Worm (Caenorhabditis elegans) whole organism, young adult: ENCODE measurements around the gene F13H8.8.

ENCODE experiments used
- B0336.3 ChIP-seq: fragments of 200-800 bp; sonication (Bioruptor generic); IDR thresholded peaks from 2 replicates; pipeline ENCODE4 v1.3.6; 2022; ENCODE audit warnings: missing genetic modification characterization, missing compliant biosample characterization
- D2030.7 ChIP-seq: fragments of 200-800 bp; sonication (Bioruptor generic); IDR thresholded peaks from 2 replicates; pipeline ENCODE4 v1.3.6; 2022; ENCODE audit warnings: missing genetic modification reagents, missing genetic modification characterization, missing compliant biosample characterization
- F49E8.2 ChIP-seq: sonication (generic microtip); optimal IDR thresholded peaks from 3 replicates; lab custom pipeline; 2017; ENCODE audit warnings: missing genetic modification characterization, mild to moderate bottlenecking, missing compliant biosample characterization, antibody characterized with exemption, moderate library complexity; ENCODE audit not compliant: insufficient read depth
- F52B5.7 ChIP-seq: sonication (generic microtip); optimal IDR thresholded peaks from 2 replicates; lab custom pipeline; 2016; ENCODE audit warnings: mild to moderate bottlenecking, missing genetic modification characterization, missing compliant biosample characterization
- F57A8.1 ChIP-seq: fragments of 200-800 bp; sonication (Bioruptor generic); optimal IDR thresholded peaks from 2 replicates; lab custom pipeline; 2018; ENCODE audit warnings: mild to moderate bottlenecking, missing genetic modification characterization, moderate library complexity, missing compliant biosample characterization
- F57C9.4 ChIP-seq: sonication (generic microtip); optimal IDR thresholded peaks from 2 replicates; lab custom pipeline; 2017; ENCODE audit warnings: mild to moderate bottlenecking, missing genetic modification characterization, missing compliant biosample characterization
- T26A5.8 ChIP-seq: sonication (generic microtip); optimal IDR thresholded peaks from 2 replicates; lab custom pipeline; 2016; ENCODE audit warnings: missing genetic modification characterization, missing compliant biosample characterization
- Y67H2A.10 ChIP-seq: fragments of 200-800 bp; sonication (Bioruptor generic); conservative IDR thresholded peaks from 2 replicates; pipeline ENCODE4 v1.3.6; 2022; ENCODE audit warnings: missing genetic modification reagents, missing genetic modification characterization, missing compliant biosample characterization
- Y79H2A.3 ChIP-seq: fragments of 200-800 bp; sonication (Bioruptor generic); conservative IDR thresholded peaks from 2 replicates; pipeline ENCODE4 v1.3.6; 2022; ENCODE audit warnings: missing genetic modification reagents, missing genetic modification characterization, missing compliant biosample characterization
- attf-5 ChIP-seq: fragments of 200-800 bp; sonication (Bioruptor generic); optimal IDR thresholded peaks from 2 replicates; lab custom pipeline; 2018; ENCODE audit warnings: mild to moderate bottlenecking, missing genetic modification characterization, missing compliant biosample characterization
- ccch-3 ChIP-seq: fragments of 200-800 bp; sonication (Bioruptor generic); optimal IDR thresholded peaks from 2 replicates; lab custom pipeline; 2018; ENCODE audit warnings: mild to moderate bottlenecking, missing genetic modification characterization, missing compliant biosample characterization
- ceh-100 ChIP-seq: fragments of 200-800 bp; sonication (Bioruptor generic); IDR thresholded peaks from 2 replicates; pipeline ENCODE4 v1.3.6; 2022; ENCODE audit warnings: missing genetic modification reagents, missing genetic modification characterization, missing compliant biosample characterization
- ceh-27 ChIP-seq: fragments of 200-800 bp; sonication (Bioruptor generic); optimal IDR thresholded peaks from 2 replicates; lab custom pipeline; 2018; ENCODE audit warnings: mild to moderate bottlenecking, missing genetic modification characterization, moderate library complexity, missing compliant biosample characterization
- dpl-1 ChIP-seq: fragments of 150-350 bp; optimal IDR thresholded peaks from 2 replicates; lab custom pipeline; 2014; ENCODE audit warnings: missing biosample characterization, missing genetic modification reagents, missing genetic modification characterization
- egl-44 ChIP-seq: fragments of 200-800 bp; sonication (Bioruptor generic); IDR thresholded peaks from 2 replicates; pipeline ENCODE4 v1.3.6; 2022; ENCODE audit warnings: missing genetic modification reagents, missing genetic modification characterization, missing compliant biosample characterization
- him-1 ChIP-seq: sonication (generic microtip); optimal IDR thresholded peaks from 2 replicates; lab custom pipeline; 2016; ENCODE audit warnings: missing genotype, missing genetic modification reagents, missing genetic modification characterization, missing compliant biosample characterization
- hlh-26 ChIP-seq: fragments of 200-800 bp; sonication (Bioruptor generic); conservative IDR thresholded peaks from 2 replicates; pipeline ENCODE4 v1.3.6; 2022; ENCODE audit warnings: missing genetic modification reagents, missing genetic modification characterization, missing compliant biosample characterization
- lin-35 ChIP-seq, 3 experiments: fragments of 150-350 bp in 2 of 3; sonication (generic microtip) in 1 of 3; optimal IDR thresholded peaks; 2 replicates each; lab custom pipeline; 2014 to 2018; ENCODE audit warnings: missing biosample characterization in 3 of 3, missing genetic modification characterization in 3 of 3, missing genetic modification reagents in 3 of 3
- lsy-27 ChIP-seq: sonication (generic microtip); optimal IDR thresholded peaks from 2 replicates; lab custom pipeline; 2017; ENCODE audit warnings: missing genetic modification characterization, mild to moderate bottlenecking, missing compliant biosample characterization, antibody characterized with exemption, missing genotype, borderline replicate concordance; ENCODE audit not compliant: insufficient read depth
- madf-10 ChIP-seq: sonication (generic microtip); optimal IDR thresholded peaks from 2 replicates; lab custom pipeline; 2016; ENCODE audit warnings: mild to moderate bottlenecking, missing genetic modification characterization, missing compliant biosample characterization
- madf-6 ChIP-seq: fragments of 200-800 bp; sonication (Bioruptor generic); IDR thresholded peaks from 2 replicates; pipeline ENCODE4 v1.3.6; 2022; ENCODE audit warnings: missing genetic modification reagents, missing genetic modification characterization, missing compliant biosample characterization
- mes-4 ChIP-seq: sonication (generic microtip); optimal IDR thresholded peaks from 2 replicates; lab custom pipeline; 2016; ENCODE audit warnings: missing genotype, missing genetic modification characterization, missing compliant biosample characterization
- mxl-1 ChIP-seq: sonication (generic microtip); optimal IDR thresholded peaks from 2 replicates; lab custom pipeline; 2016; ENCODE audit warnings: missing genetic modification characterization, missing compliant biosample characterization
- nfyb-1 ChIP-seq: fragments of 200-800 bp; sonication (Bioruptor generic); IDR thresholded peaks from 2 replicates; pipeline ENCODE4 v1.3.6; 2022; ENCODE audit warnings: missing genetic modification reagents, missing genetic modification characterization, missing compliant biosample characterization
- rec-8 ChIP-seq, 2 experiments: sonication (generic microtip); optimal IDR thresholded peaks; 2 replicates each; lab custom pipeline; 2016; ENCODE audit warnings: mild to moderate bottlenecking in 2 of 2, missing genetic modification characterization in 2 of 2, missing genetic modification reagents in 2 of 2, missing genotype in 2 of 2, missing biosample characterization in 1 of 2, missing compliant biosample characterization in 1 of 2, moderate library complexity in 1 of 2
- snpc-1.3 ChIP-seq: sonication (generic microtip); optimal IDR thresholded peaks from 2 replicates; lab custom pipeline; 2017; ENCODE audit warnings: missing genetic modification characterization, mild to moderate bottlenecking, missing compliant biosample characterization, antibody characterized with exemption, moderate library complexity, missing genotype, missing genetic modification reagents; ENCODE audit not compliant: insufficient read depth
- unc-62 ChIP-seq: fragments of 150-350 bp; optimal IDR thresholded peaks from 2 replicates; lab custom pipeline; 2014; ENCODE audit warnings: missing biosample characterization, missing genetic modification reagents, missing genetic modification characterization
- zfh-2 ChIP-seq: fragments of 200-800 bp; sonication (Bioruptor generic); conservative IDR thresholded peaks from 2 replicates; pipeline ENCODE4 v1.3.6; 2022; ENCODE audit warnings: missing genetic modification reagents, missing genetic modification characterization, missing compliant biosample characterization
- ztf-18 ChIP-seq: sonication (generic microtip); optimal IDR thresholded peaks from 2 replicates; lab custom pipeline; 2016; ENCODE audit warnings: missing genotype, mild to moderate bottlenecking, missing genetic modification characterization, missing compliant biosample characterization
- ztf-22 ChIP-seq: fragments of 200-800 bp; sonication (Bioruptor generic); optimal IDR thresholded peaks from 2 replicates; lab custom pipeline; 2018; ENCODE audit warnings: mild to moderate bottlenecking, missing genetic modification characterization, moderate library complexity, missing compliant biosample characterization
- ztf-25 ChIP-seq: fragments of 200-800 bp; sonication (Bioruptor generic); IDR thresholded peaks from 2 replicates; pipeline ENCODE4 v1.3.6; 2022; ENCODE audit warnings: missing genetic modification reagents, missing genetic modification characterization, missing compliant biosample characterization
- ztf-26 ChIP-seq: sonication (generic microtip); optimal IDR thresholded peaks from 2 replicates; lab custom pipeline; 2017; ENCODE audit warnings: missing genetic modification characterization, missing compliant biosample characterization
- ztf-28 ChIP-seq: fragments of 200-800 bp; sonication (Bioruptor generic); IDR thresholded peaks from 2 replicates; pipeline ENCODE4 v1.3.6; 2022; ENCODE audit warnings: missing genetic modification reagents, missing genetic modification characterization, missing compliant biosample characterization
- ztf-3 ChIP-seq: fragments of 200-800 bp; sonication (Bioruptor generic); optimal IDR thresholded peaks from 2 replicates; lab custom pipeline; 2018; ENCODE audit warnings: mild to moderate bottlenecking, missing genetic modification characterization, missing compliant biosample characterization
- ztf-6 ChIP-seq: fragments of 200-800 bp; sonication (Bioruptor generic); IDR thresholded peaks from 2 replicates; pipeline ENCODE4 v1.3.6; 2022; ENCODE audit warnings: missing genetic modification reagents, missing genetic modification characterization, missing compliant biosample characterization

Gene F13H8.8

ce11 chrII:6267983-6268382, at the start of gene F13H8.8:
Gene F13H8.8 (minus strand): TSS chrII:6268083.
- no peak for TF ChIP-seq lin-35 (GFP tag; optimal IDR thresholded peaks at IDR 0.05; lab: Kevin White, UChicago)
- TF ChIP-seq Y79H2A.3 = no peak
- TF ChIP-seq dpl-1 (GFP tag; lab: Kevin White, UChicago) = no peak
- no peak for TF ChIP-seq D2030.7 (GFP tag; lab: Robert Waterston, UW)

ce11 chrII:6311888-6312287, 44.0 kb upstream of the F13H8.8 start:
- TF ChIP-seq unc-62 (GFP tag; lab: Kevin White, UChicago) (no peak), F57C9.4 (no peak), rec-8 (tag; optimal IDR thresholded peaks at IDR 0.05; lab: Kevin White, UChicago) (no peak), ccch-3 (no peak)

DNA sequence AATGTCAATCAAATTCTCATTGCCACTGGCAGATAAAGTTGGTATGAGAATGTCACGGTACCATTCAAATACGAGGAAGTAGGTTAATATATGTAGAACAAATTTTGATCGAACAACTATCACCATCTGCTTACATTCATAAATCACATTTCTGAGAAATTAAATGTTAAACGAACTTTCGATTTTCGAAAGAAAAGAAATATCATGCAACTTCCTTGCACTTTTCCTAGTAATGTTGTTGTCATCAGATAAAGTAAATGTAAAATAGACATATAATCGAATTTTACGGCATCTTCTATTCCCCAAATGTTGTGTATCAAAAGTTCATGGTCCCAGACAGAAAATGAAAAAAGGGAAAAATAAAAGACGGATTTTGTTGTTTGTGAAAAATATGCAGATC, 43.6 kb upstream of the F13H8.8 start:
- no peak for TF ChIP-seq F52B5.7
- TF ChIP-seq, all 124 proteins: peak for 0

DNA sequence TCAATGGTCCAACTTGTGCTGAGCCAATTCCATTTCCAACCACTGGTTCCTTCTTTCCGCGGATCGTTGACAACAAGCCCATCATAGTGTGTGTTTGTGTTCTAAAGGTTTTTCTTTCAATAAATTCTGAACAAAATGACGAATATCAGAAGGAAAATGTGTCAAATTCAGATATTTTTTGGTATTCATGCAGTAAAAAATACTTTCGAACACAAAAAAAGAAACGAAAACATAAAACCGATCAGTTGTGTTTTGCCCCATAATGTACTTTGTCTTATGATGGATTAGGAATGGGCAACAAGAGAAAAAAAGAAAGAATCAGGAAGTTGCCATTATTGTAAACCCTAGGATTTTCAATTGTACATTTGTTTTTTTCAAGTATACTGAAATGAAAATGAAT, 41.3 kb upstream of the F13H8.8 start, which contains the start of gene glb-10:
Gene glb-10, minus strand, starts transcription at position 101 of the 400 bp plus-strand sequence.
- TF ChIP-seq ztf-6 (GFP tag; lab: Robert Waterston, UW) = no peak
- TF ChIP-seq F57C9.4 = no peak
- TF ChIP-seq T26A5.8 (tag; lab: Kevin White, UChicago) = no peak
- no peak for TF ChIP-seq him-1 (tag; lab: Kevin White, UChicago)
- TF ChIP-seq ztf-25 (GFP tag; lab: Robert Waterston, UW) = no peak
- TF ChIP-seq Y67H2A.10 (GFP tag; lab: Robert Waterston, UW) = no peak
- TF ChIP-seq ceh-27 (GFP tag; lab: Kevin White, UChicago) = no peak
- no peak for TF ChIP-seq hlh-26
- TF ChIP-seq ztf-26 (tag; lab: Kevin White, UChicago) = no peak
- no peak for TF ChIP-seq madf-10 (tag; lab: Kevin White, UChicago)
- no peak for TF ChIP-seq F57A8.1
- TF ChIP-seq madf-6 (GFP tag; lab: Robert Waterston, UW) = no peak
- no peak for TF ChIP-seq ztf-18 (tag; lab: Kevin White, UChicago)
- no peak for TF ChIP-seq lsy-27 (tag; lab: Kevin White, UChicago)
- TF ChIP-seq dpl-1 (GFP tag; lab: Kevin White, UChicago) = no peak
- TF ChIP-seq B0336.3 (GFP tag; lab: Robert Waterston, UW) = no peak
- TF ChIP-seq egl-44 (GFP tag; lab: Robert Waterston, UW) = no peak
- TF ChIP-seq ztf-28 = no peak
- TF ChIP-seq zfh-2 (GFP tag; lab: Robert Waterston, UW) = no peak
- TF ChIP-seq mes-4 (tag; lab: Kevin White, UChicago) = no peak
- TF ChIP-seq, all 124 proteins: peak for 0

- TF ChIP-seq ceh-100 (GFP tag; lab: Robert Waterston, UW) = no peak
- no peak for TF ChIP-seq ztf-22 (GFP tag; lab: Kevin White, UChicago)
- TF ChIP-seq snpc-1.3 (tag; lab: Kevin White, UChicago) = no peak
- TF ChIP-seq ztf-3 (GFP tag; lab: Kevin White, UChicago) = no peak
- no peak for TF ChIP-seq nfyb-1 (GFP tag; lab: Robert Waterston, UW)
- TF ChIP-seq F49E8.2 = no peak
- no peak for TF ChIP-seq mxl-1 (tag; lab: Kevin White, UChicago)
- no peak for TF ChIP-seq attf-5 (GFP tag; lab: Kevin White, UChicago)
- TF ChIP-seq ztf-28 = no peak
Observed at ce11 chrII:6306125-6306524, 38.2 kb upstream of the F13H8.8 start, which contains the start of gene C29F5.8. Gene C29F5.8 (plus strand): TSS chrII:6306425.
